Worm (Caenorhabditis elegans): ENCODE measurements around the gene srsx-36.

ce11 chrV:15858292-15858691 lies 48.8 kb upstream of the srsx-36 start, which contains the start of gene srh-148:
- no peak for TF ChIP-seq efl-1 (GFP tag; optimal IDR thresholded peaks at IDR 0.05)
- no peak for TF ChIP-seq B0336.3 (GFP tag; IDR thresholded peaks at IDR 0.05)
- no peak for TF ChIP-seq F23B12.7 (tag; optimal IDR thresholded peaks at IDR 0.05; ENCODE audit: insufficient read depth)
- no peak for TF ChIP-seq sptf-2 (GFP tag; optimal IDR thresholded peaks at IDR 0.05)
- TF ChIP-seq ama-1 (optimal IDR thresholded peaks at IDR 0.05), result no peak
- TF ChIP-seq ama-1 (GFP tag; optimal IDR thresholded peaks at IDR 0.05), result no peak
- no peak for TF ChIP-seq ztf-18 (tag; optimal IDR thresholded peaks at IDR 0.05)
- TF ChIP-seq egl-44 (GFP tag; IDR thresholded peaks at IDR 0.05), result no peak
- no peak for TF ChIP-seq nfya-1 (tag; optimal IDR thresholded peaks at IDR 0.05; ENCODE audit: borderline replicate concordance, insufficient read depth)
- no peak for TF ChIP-seq unc-62 (GFP tag; optimal IDR thresholded peaks at IDR 0.05)
- no peak for TF ChIP-seq tbx-9 (tag; optimal IDR thresholded peaks at IDR 0.05; ENCODE audit: borderline replicate concordance)
- TF ChIP-seq pha-4 (tag; optimal IDR thresholded peaks at IDR 0.05), result no peak
- TF ChIP-seq fkh-3 (tag; optimal IDR thresholded peaks at IDR 0.05), result no peak
